Fruit fly (Drosophila melanogaster) whole organism, adult: ENCODE data around the gene mRF1.

Source experiments
- Clk ChIP-seq: fragments of 200-800 bp; sonication (Bioruptor generic); optimal IDR thresholded peaks from 2 replicates; lab custom pipeline; 2017; ENCODE audit warnings: missing biosample characterization, missing genetic modification characterization
- pad ChIP-seq: fragments of 200-800 bp; sonication (Bioruptor generic); optimal IDR thresholded peaks from 3 replicates; lab custom pipeline; 2017; ENCODE audit warnings: missing biosample characterization, missing genetic modification characterization, mild to moderate bottlenecking, moderate library complexity, missing genetic modification reagents

DNA sequence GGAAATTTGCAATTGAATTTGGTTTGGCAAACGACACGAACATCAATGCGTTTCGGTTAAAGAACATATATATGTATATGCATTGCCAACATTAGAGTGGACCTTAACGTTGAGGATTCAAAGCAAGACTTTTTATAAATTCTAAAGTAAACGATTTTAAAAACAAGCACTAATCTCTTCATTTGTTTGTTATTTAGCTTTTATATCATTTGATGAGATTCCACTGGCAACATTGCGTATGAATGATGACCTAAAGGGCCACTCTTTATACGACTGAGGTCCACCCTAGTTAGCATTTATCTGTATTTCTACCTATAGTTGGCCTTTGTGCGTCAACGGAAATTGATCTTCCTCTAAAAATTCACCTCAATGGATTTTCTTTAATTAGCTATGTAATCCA is 38.9 kb downstream of the mRF1 start:
- no peak for TF ChIP-seq Clk (GFP tag; lab: Kevin White, UChicago)
- no peak for TF ChIP-seq pad (GFP tag; lab: Kevin White, UChicago)
